Worm (Caenorhabditis elegans) whole organism, L2 larva: ENCODE measurements around the gene Y76B12C.8.

Experiments used
- C34F6.9 ChIP-seq: fragments of 150-350 bp; optimal IDR thresholded peaks from 2 replicates; lab custom pipeline; 2014; ENCODE audit warnings: missing biosample characterization, missing genetic modification characterization
- R02D3.7 ChIP-seq: fragments of 150-350 bp; optimal IDR thresholded peaks from 2 replicates; lab custom pipeline; 2014; ENCODE audit warnings: missing biosample characterization, missing genetic modification characterization
- Y55F3AM.14 ChIP-seq: fragments of 200-800 bp; sonication (Bioruptor generic); optimal IDR thresholded peaks from 2 replicates; lab custom pipeline; 2018; ENCODE audit warnings: mild to moderate bottlenecking, missing genetic modification characterization, missing compliant biosample characterization
- ZK546.5 ChIP-seq: sonication (generic microtip); optimal IDR thresholded peaks from 2 replicates; lab custom pipeline; 2017; ENCODE audit warnings: missing biosample characterization, missing genetic modification characterization
- alr-1 ChIP-seq: fragments of 150-350 bp; optimal IDR thresholded peaks from 2 replicates; lab custom pipeline; 2014; ENCODE audit warnings: missing biosample characterization, missing genetic modification characterization
- aly-2 ChIP-seq: fragments of 150-350 bp; optimal IDR thresholded peaks from 2 replicates; lab custom pipeline; 2014; ENCODE audit warnings: missing biosample characterization, missing genetic modification characterization
- ama-1 ChIP-seq: fragments of 150-350 bp; optimal IDR thresholded peaks from 2 replicates; lab custom pipeline; 2018; ENCODE audit warnings: inconsistent platforms
- blmp-1 ChIP-seq: sonication (generic microtip); optimal IDR thresholded peaks from 2 replicates; lab custom pipeline; 2017; ENCODE audit warnings: missing genetic modification characterization, mild to moderate bottlenecking, missing compliant biosample characterization, antibody characterized with exemption, moderate library complexity; ENCODE audit not compliant: insufficient read depth
- ceh-16 ChIP-seq: fragments of 150-350 bp; optimal IDR thresholded peaks from 2 replicates; lab custom pipeline; 2014; ENCODE audit warnings: missing biosample characterization, missing genetic modification characterization
- crh-2 ChIP-seq: sonication (generic microtip); optimal IDR thresholded peaks from 2 replicates; lab custom pipeline; 2017; ENCODE audit warnings: missing biosample characterization, missing genetic modification characterization
- dmd-4 ChIP-seq: sonication (generic microtip); optimal IDR thresholded peaks from 2 replicates; lab custom pipeline; 2017; ENCODE audit warnings: missing biosample characterization, missing genetic modification characterization
- egl-27 ChIP-seq: sonication (generic microtip); optimal IDR thresholded peaks from 3 replicates; lab custom pipeline; 2017; ENCODE audit warnings: missing biosample characterization, missing genetic modification reagents, missing genetic modification characterization
- fos-1 ChIP-seq: fragments of 150-350 bp; optimal IDR thresholded peaks from 2 replicates; lab custom pipeline; 2014; ENCODE audit warnings: missing biosample characterization, missing genetic modification characterization
- gmeb-1 ChIP-seq: fragments of 150-350 bp; optimal IDR thresholded peaks from 2 replicates; lab custom pipeline; 2014; ENCODE audit warnings: missing biosample characterization, missing genetic modification characterization
- lin-11 ChIP-seq: fragments of 150-350 bp; sonication (generic microtip); optimal IDR thresholded peaks from 2 replicates; lab custom pipeline; 2014; ENCODE audit warnings: missing biosample characterization, missing genetic modification characterization, inconsistent platforms, mixed read lengths
- lin-13 ChIP-seq: fragments of 150-350 bp; optimal IDR thresholded peaks from 2 replicates; lab custom pipeline; 2014; ENCODE audit warnings: missing biosample characterization, missing genetic modification reagents, missing genetic modification characterization
- lin-39 ChIP-seq: fragments of 150-350 bp; optimal IDR thresholded peaks from 2 replicates; lab custom pipeline; 2014; ENCODE audit warnings: missing biosample characterization, missing genetic modification reagents, missing genetic modification characterization
- lsy-2 ChIP-seq, 2 experiments: fragments of 150-350 bp in 1 of 2; sonication (generic microtip) in 1 of 2; optimal IDR thresholded peaks; 2 replicates each; lab custom pipeline; 2014 to 2017; ENCODE audit warnings: missing biosample characterization in 2 of 2, missing genetic modification characterization in 2 of 2
- mab-5 ChIP-seq: fragments of 150-350 bp; optimal IDR thresholded peaks from 2 replicates; lab custom pipeline; 2014; ENCODE audit warnings: missing biosample characterization, missing genetic modification characterization
- mbf-1 ChIP-seq: sonication (generic microtip); optimal IDR thresholded peaks from 2 replicates; lab custom pipeline; 2017; ENCODE audit warnings: missing biosample characterization, missing genetic modification characterization
- nhr-11 ChIP-seq: fragments of 150-350 bp; optimal IDR thresholded peaks from 2 replicates; lab custom pipeline; 2014; ENCODE audit warnings: missing biosample characterization, missing genetic modification characterization
- nhr-12 ChIP-seq: fragments of 150-350 bp; optimal IDR thresholded peaks from 2 replicates; lab custom pipeline; 2014; ENCODE audit warnings: missing biosample characterization, missing genetic modification characterization
- nhr-21 ChIP-seq: fragments of 150-350 bp; optimal IDR thresholded peaks from 2 replicates; lab custom pipeline; 2014; ENCODE audit warnings: missing biosample characterization, missing genetic modification characterization
- nhr-23 ChIP-seq: fragments of 150-350 bp; optimal IDR thresholded peaks from 2 replicates; lab custom pipeline; 2014; ENCODE audit warnings: missing biosample characterization, missing genetic modification reagents, missing genetic modification characterization
- nhr-237 ChIP-seq: fragments of 150-350 bp; optimal IDR thresholded peaks from 2 replicates; lab custom pipeline; 2014; ENCODE audit warnings: missing biosample characterization, missing genetic modification characterization
- nhr-25 ChIP-seq: fragments of 150-350 bp; sonication (generic microtip); optimal IDR thresholded peaks from 3 replicates; lab custom pipeline; 2014; ENCODE audit warnings: missing biosample characterization, missing genetic modification characterization
- nhr-6 ChIP-seq: fragments of 150-350 bp; optimal IDR thresholded peaks from 2 replicates; lab custom pipeline; 2014; ENCODE audit warnings: missing biosample characterization, missing genetic modification characterization
- nhr-77 ChIP-seq: fragments of 150-350 bp; optimal IDR thresholded peaks from 2 replicates; lab custom pipeline; 2014; ENCODE audit warnings: missing biosample characterization, missing genetic modification characterization
- peb-1 ChIP-seq: fragments of 150-350 bp; optimal IDR thresholded peaks from 2 replicates; lab custom pipeline; 2014; ENCODE audit warnings: missing biosample characterization, missing genetic modification characterization
- sem-4 ChIP-seq: fragments of 150-350 bp; optimal IDR thresholded peaks from 2 replicates; lab custom pipeline; 2014; ENCODE audit warnings: missing biosample characterization, missing genetic modification reagents, missing genetic modification characterization
- skn-1 ChIP-seq: sonication (generic microtip); optimal IDR thresholded peaks from 2 replicates; lab custom pipeline; 2017; ENCODE audit warnings: missing biosample characterization, missing genetic modification characterization
- sma-3 ChIP-seq: sonication (generic microtip); optimal IDR thresholded peaks from 2 replicates; lab custom pipeline; 2016; ENCODE audit warnings: missing genetic modification reagents, missing genetic modification characterization, missing compliant biosample characterization
- sma-9 ChIP-seq, 2 experiments: fragments of 150-350 bp in 1 of 2; sonication (generic microtip) in 1 of 2; optimal IDR thresholded peaks; 2 replicates each; lab custom pipeline; 2014 to 2016; ENCODE audit warnings: missing genetic modification characterization in 2 of 2, mild to moderate bottlenecking in 1 of 2, missing biosample characterization in 1 of 2, missing compliant biosample characterization in 1 of 2, missing genetic modification reagents in 1 of 2, moderate library complexity in 1 of 2
- unc-39 ChIP-seq: fragments of 150-350 bp; optimal IDR thresholded peaks from 2 replicates; lab custom pipeline; 2014; ENCODE audit warnings: missing biosample characterization, missing genetic modification characterization
- unc-55 ChIP-seq: fragments of 150-350 bp; sonication (generic microtip); optimal IDR thresholded peaks from 3 replicates; lab custom pipeline; 2014; ENCODE audit warnings: missing biosample characterization, missing genetic modification reagents, missing genetic modification characterization
- unc-62 ChIP-seq: fragments of 150-350 bp; optimal IDR thresholded peaks from 2 replicates; lab custom pipeline; 2014; ENCODE audit warnings: missing biosample characterization, missing genetic modification reagents, missing genetic modification characterization
- zag-1 ChIP-seq: fragments of 150-350 bp; optimal IDR thresholded peaks from 2 replicates; lab custom pipeline; 2014; ENCODE audit warnings: missing biosample characterization, missing genetic modification characterization
- ztf-4 ChIP-seq: fragments of 150-350 bp; optimal IDR thresholded peaks from 2 replicates; lab custom pipeline; 2014; ENCODE audit warnings: missing biosample characterization, missing genetic modification characterization

Y76B12C.8 gene

DNA sequence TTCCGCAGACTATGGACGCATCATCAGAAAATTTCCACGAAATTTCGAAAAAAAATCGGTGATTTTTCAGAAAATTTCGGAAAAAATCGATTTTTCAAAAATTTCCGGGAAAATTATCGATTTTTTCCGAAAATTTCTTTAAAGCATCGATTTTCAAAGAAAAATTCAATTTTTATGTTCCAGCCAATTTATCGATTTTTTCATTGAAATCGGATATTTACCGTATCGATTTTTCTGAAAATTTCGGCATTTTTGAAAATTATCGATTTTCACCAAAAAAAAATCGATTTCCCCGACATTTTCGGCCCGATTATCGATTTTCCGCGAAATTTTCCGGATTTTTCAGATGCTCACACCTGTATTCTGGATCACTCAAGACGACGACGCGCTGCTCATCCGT, 14.7 kb upstream of the Y76B12C.8 start, which contains the start of gene Y48A5A.1:
Gene Y48A5A.1 (plus strand): TSS at position 347 of the 400 bp plus-strand sequence.
- TF ChIP-seq Y55F3AM.14 (GFP tag; lab: Kevin White, UChicago), result no peak
- TF ChIP-seq ceh-16 (tag; lab: Kevin White, UChicago), result no peak
- TF ChIP-seq aly-2 (tag; lab: Kevin White, UChicago), result no peak
- no peak for TF ChIP-seq gmeb-1 (tag; lab: Kevin White, UChicago)
- TF ChIP-seq ZK546.5 (tag; lab: Kevin White, UChicago), result no peak
- no peak for TF ChIP-seq nhr-12 (tag; lab: Kevin White, UChicago)
- TF ChIP-seq unc-62 (GFP tag; lab: Kevin White, UChicago), result no peak
- no peak for TF ChIP-seq zag-1 (tag; lab: Kevin White, UChicago)
- TF ChIP-seq lin-39 (tag; lab: Kevin White, UChicago), result no peak
- no peak for TF ChIP-seq peb-1 (tag; lab: Kevin White, UChicago)

DNA sequence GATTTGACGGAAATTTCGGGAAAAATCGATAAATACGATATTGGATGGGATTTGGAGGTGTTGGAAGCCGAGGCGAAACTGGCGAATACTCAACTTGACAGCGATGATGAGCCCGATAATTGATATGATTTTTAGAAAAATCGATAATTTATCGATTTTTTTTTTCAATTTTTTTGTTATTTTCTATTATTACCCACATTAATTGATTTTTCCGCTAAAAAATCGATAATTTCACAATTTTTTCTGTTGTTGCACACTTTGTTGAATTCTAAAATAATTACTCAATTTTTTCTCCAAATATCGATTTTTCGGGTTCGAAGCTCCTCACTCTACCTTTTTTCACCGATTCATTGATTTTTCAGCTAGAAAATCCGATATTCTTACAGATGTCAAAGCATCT, 10.4 kb upstream of the Y76B12C.8 start, which contains the start of gene Y48A5A.3:
Gene Y48A5A.3 (plus strand): TSS at position 385 of the 400 bp plus-strand sequence.
- no peak for TF ChIP-seq alr-1 (tag; lab: Kevin White, UChicago)
- no peak for TF ChIP-seq sma-3 (GFP tag; lab: Kevin White, UChicago)
- TF ChIP-seq peb-1 (tag; lab: Kevin White, UChicago), result no peak
- no peak for TF ChIP-seq fos-1
- TF ChIP-seq dmd-4 (tag; lab: Kevin White, UChicago), result no peak
- TF ChIP-seq gmeb-1 (tag; lab: Kevin White, UChicago), result no peak
- TF ChIP-seq crh-2 (tag; lab: Kevin White, UChicago), result no peak
- TF ChIP-seq zag-1 (tag; lab: Kevin White, UChicago), result no peak
- TF ChIP-seq skn-1, result no peak
- no peak for TF ChIP-seq nhr-12 (tag; lab: Kevin White, UChicago)
- TF ChIP-seq mbf-1 (tag; lab: Kevin White, UChicago), result no peak
- TF ChIP-seq mab-5 (tag; lab: Kevin White, UChicago), result no peak
- TF ChIP-seq sma-9 (GFP tag; optimal IDR thresholded peaks at IDR 0.05; lab: Kevin White, UChicago), result no peak
- no peak for TF ChIP-seq sma-9 (tag; optimal IDR thresholded peaks at IDR 0.05; lab: Kevin White, UChicago)
- no peak for TF ChIP-seq nhr-237 (tag; lab: Kevin White, UChicago)
- no peak for TF ChIP-seq lin-13 (GFP tag; lab: Kevin White, UChicago)
- TF ChIP-seq nhr-23 (tag; lab: Kevin White, UChicago), result no peak
- no peak for TF ChIP-seq lin-39 (tag; lab: Kevin White, UChicago)
- TF ChIP-seq C34F6.9 (tag; lab: Kevin White, UChicago), result no peak
- no peak for TF ChIP-seq egl-27 (tag; lab: Kevin White, UChicago)

DNA sequence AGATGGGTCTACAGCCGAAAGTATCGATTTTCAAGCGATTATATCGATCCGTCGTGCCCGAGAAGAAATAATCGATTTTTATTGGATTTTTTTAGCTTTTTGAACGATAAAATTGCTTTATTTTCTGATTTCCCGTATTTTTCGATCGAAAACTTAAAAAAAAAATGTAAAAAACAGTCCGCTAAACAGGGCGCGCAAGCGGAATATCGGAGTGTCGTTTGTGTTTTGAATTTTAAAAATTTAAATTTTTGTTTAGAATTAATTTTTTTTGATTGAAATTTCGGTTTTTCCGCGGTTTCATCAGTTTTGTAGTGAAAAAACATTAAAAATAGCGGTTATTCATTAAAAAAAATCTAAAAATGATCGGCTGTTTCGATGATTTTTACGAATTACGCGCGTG, 9.6 kb upstream of the Y76B12C.8 start:
- no peak for TF ChIP-seq mab-5 (tag; lab: Kevin White, UChicago)
- TF ChIP-seq aly-2 (tag; lab: Kevin White, UChicago), result no peak
- TF ChIP-seq R02D3.7 (tag; lab: Kevin White, UChicago), result no peak
- TF ChIP-seq lin-39 (tag; lab: Kevin White, UChicago), result no peak
- TF ChIP-seq unc-39 (tag; lab: Kevin White, UChicago), result no peak
- no peak for TF ChIP-seq nhr-12 (tag; lab: Kevin White, UChicago)
- TF ChIP-seq lin-11, result no peak
- no peak for TF ChIP-seq nhr-23 (tag; lab: Kevin White, UChicago)
- TF ChIP-seq nhr-11, result no peak
- TF ChIP-seq sem-4 (tag; lab: Kevin White, UChicago), result no peak
- no peak for TF ChIP-seq nhr-21 (tag; lab: Kevin White, UChicago)
- no peak for TF ChIP-seq nhr-77 (tag; lab: Kevin White, UChicago)
- no peak for TF ChIP-seq ztf-4 (tag; lab: Kevin White, UChicago)
- TF ChIP-seq mbf-1 (tag; lab: Kevin White, UChicago), result no peak
- no peak for TF ChIP-seq alr-1 (tag; lab: Kevin White, UChicago)
- no peak for TF ChIP-seq gmeb-1 (tag; lab: Kevin White, UChicago)
- TF ChIP-seq nhr-25, result no peak
- TF ChIP-seq, all 48 proteins: peak for 0

ce11 chrIV:1971078-1971477, 8.7 kb upstream of the Y76B12C.8 start:
- TF ChIP-seq sem-4 (tag; lab: Kevin White, UChicago), result no peak
- no peak for TF ChIP-seq mab-5 (tag; lab: Kevin White, UChicago)
- no peak for TF ChIP-seq alr-1 (tag; lab: Kevin White, UChicago)
- no peak for TF ChIP-seq dmd-4 (tag; lab: Kevin White, UChicago)
- no peak for TF ChIP-seq nhr-11
- TF ChIP-seq ama-1 (lab: Kevin White, UChicago), result no peak
- no peak for TF ChIP-seq lin-11
- TF ChIP-seq aly-2 (tag; lab: Kevin White, UChicago), result no peak
- no peak for TF ChIP-seq lin-39 (tag; lab: Kevin White, UChicago)
- no peak for TF ChIP-seq sma-3 (GFP tag; lab: Kevin White, UChicago)
- TF ChIP-seq nhr-12 (tag; lab: Kevin White, UChicago), result no peak
- TF ChIP-seq nhr-77 (tag; lab: Kevin White, UChicago), result no peak
- TF ChIP-seq R02D3.7 (tag; lab: Kevin White, UChicago), result no peak
- no peak for TF ChIP-seq lsy-2 (tag; optimal IDR thresholded peaks at IDR 0.05; lab: Kevin White, UChicago)
- no peak for TF ChIP-seq nhr-6 (tag; lab: Kevin White, UChicago)
- no peak for TF ChIP-seq unc-55 (GFP tag; lab: Kevin White, UChicago)
- TF ChIP-seq nhr-237 (tag; lab: Kevin White, UChicago), result no peak
- no peak for TF ChIP-seq blmp-1
- TF ChIP-seq, all 48 proteins: peak for 0
